Worm (Caenorhabditis elegans): ENCODE results near the gene col-161.

- TF ChIP-seq klf-2 (GFP tag; conservative IDR thresholded peaks at IDR 0.05): no peak
- no peak for TF ChIP-seq tab-1 (GFP tag; IDR thresholded peaks at IDR 0.05)
- TF ChIP-seq T22C8.4 (GFP tag; IDR thresholded peaks at IDR 0.05): no peak
- TF ChIP-seq ztf-23 (GFP tag; IDR thresholded peaks at IDR 0.05): no peak
- TF ChIP-seq med-1 (GFP tag; optimal IDR thresholded peaks at IDR 0.05; ENCODE audit: insufficient read depth): no peak
- TF ChIP-seq ztf-29 (GFP tag; IDR thresholded peaks at IDR 0.05): no peak
- TF ChIP-seq cog-1 (tag; optimal IDR thresholded peaks at IDR 0.05): no peak
- no peak for TF ChIP-seq flt-1 (GFP tag; IDR thresholded peaks at IDR 0.05)
Measured at ce11 chrV:13304663-13305188, 13.1 kb downstream of the col-161 start, which contains the start of gene C26E1.2.
